Worm (Caenorhabditis elegans) whole organism, young adult: ENCODE results near the gene F54B3.1.

Experiments used
- F10E7.11 ChIP-seq: sonication (generic microtip); optimal IDR thresholded peaks from 2 replicates; lab custom pipeline; 2017; ENCODE audit warnings: mild to moderate bottlenecking, missing genetic modification characterization, moderate library complexity, missing compliant biosample characterization
- F22D6.2 ChIP-seq: sonication (generic microtip); optimal IDR thresholded peaks from 2 replicates; lab custom pipeline; 2016; ENCODE audit warnings: mild to moderate bottlenecking, missing genetic modification characterization, missing compliant biosample characterization
- F23B12.7 ChIP-seq: sonication (generic microtip); optimal IDR thresholded peaks from 2 replicates; lab custom pipeline; 2017; ENCODE audit warnings: missing genetic modification characterization, mild to moderate bottlenecking, missing compliant biosample characterization, antibody characterized with exemption, moderate library complexity; ENCODE audit not compliant: insufficient read depth
- F33H1.4 ChIP-seq: fragments of 200-800 bp; sonication (Bioruptor generic); IDR thresholded peaks from 2 replicates; pipeline ENCODE4 v1.3.6; 2022; ENCODE audit warnings: missing genetic modification reagents, missing genetic modification characterization, missing compliant biosample characterization
- F37B4.10 ChIP-seq: fragments of 200-800 bp; sonication (Bioruptor generic); IDR thresholded peaks from 2 replicates; pipeline ENCODE4 v1.3.6; 2022; ENCODE audit warnings: missing genetic modification characterization, missing compliant biosample characterization
- F49E8.2 ChIP-seq: sonication (generic microtip); optimal IDR thresholded peaks from 3 replicates; lab custom pipeline; 2017; ENCODE audit warnings: missing genetic modification characterization, mild to moderate bottlenecking, missing compliant biosample characterization, antibody characterized with exemption, moderate library complexity; ENCODE audit not compliant: insufficient read depth
- F57C9.4 ChIP-seq: sonication (generic microtip); optimal IDR thresholded peaks from 2 replicates; lab custom pipeline; 2017; ENCODE audit warnings: mild to moderate bottlenecking, missing genetic modification characterization, missing compliant biosample characterization
- K11D2.4 ChIP-seq: fragments of 200-800 bp; sonication (Bioruptor generic); IDR thresholded peaks from 2 replicates; pipeline ENCODE4 v1.3.6; 2022; ENCODE audit warnings: missing genetic modification reagents, missing genetic modification characterization, missing compliant biosample characterization
- T07F8.4 ChIP-seq: sonication (generic microtip); optimal IDR thresholded peaks from 2 replicates; lab custom pipeline; 2016; ENCODE audit warnings: mild to moderate bottlenecking, missing genetic modification characterization, moderate library complexity, missing compliant biosample characterization
- Y53G8AR.9 ChIP-seq: fragments of 200-800 bp; sonication (Bioruptor generic); conservative IDR thresholded peaks from 2 replicates; pipeline ENCODE4 v1.3.6; 2022; ENCODE audit warnings: missing genetic modification reagents, missing genetic modification characterization, missing compliant biosample characterization
- Y67H2A.10 ChIP-seq: fragments of 200-800 bp; sonication (Bioruptor generic); conservative IDR thresholded peaks from 2 replicates; pipeline ENCODE4 v1.3.6; 2022; ENCODE audit warnings: missing genetic modification reagents, missing genetic modification characterization, missing compliant biosample characterization
- ZK185.1 ChIP-seq: sonication (generic microtip); optimal IDR thresholded peaks from 2 replicates; lab custom pipeline; 2016; ENCODE audit warnings: mild to moderate bottlenecking, missing genetic modification characterization, missing compliant biosample characterization; ENCODE audit not compliant: poor library complexity, severe bottlenecking
- akir-1 ChIP-seq: fragments of 200-800 bp; sonication (Bioruptor generic); optimal IDR thresholded peaks from 2 replicates; lab custom pipeline; 2018; ENCODE audit warnings: mild to moderate bottlenecking, missing genetic modification characterization, moderate library complexity, missing compliant biosample characterization
- aptf-2 ChIP-seq: fragments of 200-800 bp; sonication (Bioruptor generic); conservative IDR thresholded peaks from 2 replicates; pipeline ENCODE4 v1.3.6; 2022; ENCODE audit warnings: missing genetic modification reagents, missing genetic modification characterization, missing compliant biosample characterization
- aptf-3 ChIP-seq: fragments of 200-800 bp; sonication (Bioruptor generic); IDR thresholded peaks from 2 replicates; pipeline ENCODE4 v1.3.6; 2022; ENCODE audit warnings: missing genetic modification characterization, missing compliant biosample characterization
- bed-1 ChIP-seq: fragments of 200-800 bp; sonication (Bioruptor generic); IDR thresholded peaks from 2 replicates; pipeline ENCODE4 v1.3.6; 2022; ENCODE audit warnings: missing genetic modification reagents, missing genetic modification characterization, missing compliant biosample characterization
- ccch-3 ChIP-seq: fragments of 200-800 bp; sonication (Bioruptor generic); optimal IDR thresholded peaks from 2 replicates; lab custom pipeline; 2018; ENCODE audit warnings: mild to moderate bottlenecking, missing genetic modification characterization, missing compliant biosample characterization
- cebp-1 ChIP-seq, 2 experiments: fragments of 200-800 bp in 1 of 2; sonication (Bioruptor generic) in 1 of 2; sonication (generic microtip) in 1 of 2; IDR thresholded peaks in 1 of 2; optimal IDR thresholded peaks in 1 of 2; 2 replicates each; pipeline versions ENCODE4 v1.3.6 to Lab custom; 2017 to 2022; ENCODE audit warnings: missing compliant biosample characterization in 2 of 2, missing genetic modification characterization in 2 of 2, mild to moderate bottlenecking in 1 of 2, missing genetic modification reagents in 1 of 2, moderate library complexity in 1 of 2
- ceh-100 ChIP-seq: fragments of 200-800 bp; sonication (Bioruptor generic); IDR thresholded peaks from 2 replicates; pipeline ENCODE4 v1.3.6; 2022; ENCODE audit warnings: missing genetic modification reagents, missing genetic modification characterization, missing compliant biosample characterization
- ceh-79 ChIP-seq: sonication (generic microtip); optimal IDR thresholded peaks from 2 replicates; lab custom pipeline; 2017; ENCODE audit warnings: mild to moderate bottlenecking, missing genetic modification characterization, missing compliant biosample characterization
- dpff-1 ChIP-seq: sonication (generic microtip); optimal IDR thresholded peaks from 2 replicates; lab custom pipeline; 2017; ENCODE audit warnings: mild to moderate bottlenecking, missing genetic modification characterization, missing compliant biosample characterization
- dpl-1 ChIP-seq: fragments of 150-350 bp; optimal IDR thresholded peaks from 2 replicates; lab custom pipeline; 2014; ENCODE audit warnings: missing biosample characterization, missing genetic modification reagents, missing genetic modification characterization
- hlh-12 ChIP-seq: sonication (generic microtip); optimal IDR thresholded peaks from 2 replicates; lab custom pipeline; 2016; ENCODE audit warnings: missing genetic modification characterization, missing compliant biosample characterization
- hlh-26 ChIP-seq: fragments of 200-800 bp; sonication (Bioruptor generic); conservative IDR thresholded peaks from 2 replicates; pipeline ENCODE4 v1.3.6; 2022; ENCODE audit warnings: missing genetic modification reagents, missing genetic modification characterization, missing compliant biosample characterization
- hrde-1 ChIP-seq: sonication (generic microtip); optimal IDR thresholded peaks from 2 replicates; lab custom pipeline; 2016; ENCODE audit warnings: missing genetic modification characterization, mild to moderate bottlenecking, missing compliant biosample characterization, moderate library complexity, missing genotype, missing genetic modification reagents, borderline replicate concordance
- let-526 ChIP-seq: fragments of 200-800 bp; sonication (Bioruptor generic); IDR thresholded peaks from 2 replicates; pipeline ENCODE4 v1.3.6; 2022; ENCODE audit warnings: missing genetic modification reagents, missing genetic modification characterization, missing compliant biosample characterization
- lin-35 ChIP-seq, 3 experiments: fragments of 150-350 bp in 2 of 3; sonication (generic microtip) in 1 of 3; optimal IDR thresholded peaks; 2 replicates each; lab custom pipeline; 2014 to 2018; ENCODE audit warnings: missing biosample characterization in 3 of 3, missing genetic modification characterization in 3 of 3, missing genetic modification reagents in 3 of 3
- lin-40 ChIP-seq: sonication (generic microtip); optimal IDR thresholded peaks from 2 replicates; lab custom pipeline; 2016; ENCODE audit warnings: missing genetic modification characterization, mild to moderate bottlenecking, missing compliant biosample characterization, missing genotype, missing genetic modification reagents
- lin-54 ChIP-seq: fragments of 200-800 bp; sonication (Bioruptor generic); optimal IDR thresholded peaks from 2 replicates; lab custom pipeline; 2018; ENCODE audit warnings: mild to moderate bottlenecking, missing genetic modification characterization, missing compliant biosample characterization
- madf-10 ChIP-seq: sonication (generic microtip); optimal IDR thresholded peaks from 2 replicates; lab custom pipeline; 2016; ENCODE audit warnings: mild to moderate bottlenecking, missing genetic modification characterization, missing compliant biosample characterization
- madf-3 ChIP-seq: fragments of 200-800 bp; sonication (Bioruptor generic); IDR thresholded peaks from 2 replicates; pipeline ENCODE4 v1.3.6; 2022; ENCODE audit warnings: missing genetic modification reagents, missing genetic modification characterization, missing compliant biosample characterization
- madf-6 ChIP-seq: fragments of 200-800 bp; sonication (Bioruptor generic); IDR thresholded peaks from 2 replicates; pipeline ENCODE4 v1.3.6; 2022; ENCODE audit warnings: missing genetic modification reagents, missing genetic modification characterization, missing compliant biosample characterization
- mxl-1 ChIP-seq: sonication (generic microtip); optimal IDR thresholded peaks from 2 replicates; lab custom pipeline; 2016; ENCODE audit warnings: missing genetic modification characterization, missing compliant biosample characterization
- nfya-1 ChIP-seq: sonication (generic microtip); optimal IDR thresholded peaks from 2 replicates; lab custom pipeline; 2017; ENCODE audit warnings: antibody characterized with exemption, missing compliant biosample characterization, missing genetic modification characterization, borderline replicate concordance; ENCODE audit not compliant: insufficient read depth
- nfyb-1 ChIP-seq: fragments of 200-800 bp; sonication (Bioruptor generic); IDR thresholded peaks from 2 replicates; pipeline ENCODE4 v1.3.6; 2022; ENCODE audit warnings: missing genetic modification reagents, missing genetic modification characterization, missing compliant biosample characterization
- nhr-80 ChIP-seq: sonication (generic microtip); optimal IDR thresholded peaks from 2 replicates; lab custom pipeline; 2016; ENCODE audit warnings: missing genetic modification characterization, missing compliant biosample characterization
- rec-8 ChIP-seq, 2 experiments: sonication (generic microtip); optimal IDR thresholded peaks; 2 replicates each; lab custom pipeline; 2016; ENCODE audit warnings: mild to moderate bottlenecking in 2 of 2, missing genetic modification characterization in 2 of 2, missing genetic modification reagents in 2 of 2, missing genotype in 2 of 2, missing biosample characterization in 1 of 2, missing compliant biosample characterization in 1 of 2, moderate library complexity in 1 of 2
- repo-1 ChIP-seq: sonication (generic microtip); optimal IDR thresholded peaks from 2 replicates; lab custom pipeline; 2017; ENCODE audit warnings: mild to moderate bottlenecking, missing genetic modification characterization, missing compliant biosample characterization
- rpc-1 ChIP-seq, 2 experiments: fragments of 150-350 bp in 1 of 2; sonication (generic microtip) in 1 of 2; optimal IDR thresholded peaks; 2 replicates each; lab custom pipeline; 2014 to 2018; ENCODE audit warnings: missing biosample characterization in 1 of 2, missing genetic modification characterization in 1 of 2, missing genetic modification reagents in 1 of 2, missing genotype in 1 of 2
- snpc-3.4 ChIP-seq: sonication (generic microtip); optimal IDR thresholded peaks from 2 replicates; lab custom pipeline; 2017; ENCODE audit warnings: missing genetic modification characterization, mild to moderate bottlenecking, missing compliant biosample characterization, antibody characterized with exemption, moderate library complexity, missing genotype, missing genetic modification reagents
- tbp1 ChIP-seq: fragments of 200-800 bp; sonication (Bioruptor generic); optimal IDR thresholded peaks from 2 replicates; lab custom pipeline; 2018; ENCODE audit warnings: mild to moderate bottlenecking, missing genetic modification characterization, missing compliant biosample characterization
- tbx-9 ChIP-seq: sonication (generic microtip); optimal IDR thresholded peaks from 2 replicates; lab custom pipeline; 2016; ENCODE audit warnings: borderline replicate concordance, missing genetic modification characterization, inconsistent platforms, missing compliant biosample characterization
- xnd-1 ChIP-seq: sonication (generic microtip); optimal IDR thresholded peaks from 2 replicates; lab custom pipeline; 2016; ENCODE audit warnings: missing genotype, missing genetic modification reagents, missing genetic modification characterization, missing compliant biosample characterization
- zim-3 ChIP-seq: sonication (generic microtip); optimal IDR thresholded peaks from 2 replicates; lab custom pipeline; 2017; ENCODE audit warnings: mild to moderate bottlenecking, missing genetic modification characterization, moderate library complexity, missing compliant biosample characterization
- ztf-22 ChIP-seq: fragments of 200-800 bp; sonication (Bioruptor generic); optimal IDR thresholded peaks from 2 replicates; lab custom pipeline; 2018; ENCODE audit warnings: mild to moderate bottlenecking, missing genetic modification characterization, moderate library complexity, missing compliant biosample characterization
- ztf-6 ChIP-seq: fragments of 200-800 bp; sonication (Bioruptor generic); IDR thresholded peaks from 2 replicates; pipeline ENCODE4 v1.3.6; 2022; ENCODE audit warnings: missing genetic modification reagents, missing genetic modification characterization, missing compliant biosample characterization

Gene F54B3.1

ce11 chrII:10302646-10303045 is 51.6 kb downstream of the F54B3.1 start, which contains the start of gene clpp-1 (continued):
- no peak for TF ChIP-seq cebp-1 (GFP tag; IDR thresholded peaks at IDR 0.05; lab: Robert Waterston, UW)
- TF ChIP-seq cebp-1 (tag; optimal IDR thresholded peaks at IDR 0.05; lab: Kevin White, UChicago) = no peak
- TF ChIP-seq F49E8.2 = no peak
- no peak for TF ChIP-seq ztf-22 (GFP tag; lab: Kevin White, UChicago)
- no peak for TF ChIP-seq ZK185.1 (tag; lab: Kevin White, UChicago)
- TF ChIP-seq ccch-3 (GFP tag; lab: Kevin White, UChicago) = no peak
- no peak for TF ChIP-seq akir-1 (GFP tag; lab: Kevin White, UChicago)
- TF ChIP-seq ceh-100 (GFP tag; lab: Robert Waterston, UW) = no peak
- TF ChIP-seq hlh-12 (tag; lab: Kevin White, UChicago) = no peak
- no peak for TF ChIP-seq madf-10
- no peak for TF ChIP-seq nfya-1
- no peak for TF ChIP-seq xnd-1 (tag; lab: Kevin White, UChicago)
- no peak for TF ChIP-seq dpl-1 (GFP tag; lab: Kevin White, UChicago)
- no peak for TF ChIP-seq F57C9.4 (tag; lab: Kevin White, UChicago)
- no peak for TF ChIP-seq F37B4.10 (GFP tag; lab: Robert Waterston, UW)
- no peak for TF ChIP-seq repo-1
- TF ChIP-seq ztf-6 (GFP tag; lab: Robert Waterston, UW) = no peak
- TF ChIP-seq hrde-1 (tag; lab: Kevin White, UChicago) = no peak
- no peak for TF ChIP-seq aptf-2 (GFP tag; lab: Robert Waterston, UW)
- no peak for TF ChIP-seq hlh-26 (GFP tag; lab: Robert Waterston, UW)
- TF ChIP-seq bed-1 (GFP tag; lab: Robert Waterston, UW) = 0 out of 2 replicates have a peak, but pooled peaks have one; percentile 7
- TF ChIP-seq nhr-80 = no peak
- TF ChIP-seq K11D2.4 (GFP tag; lab: Robert Waterston, UW) = 0 out of 2 replicates have a peak, but pooled peaks have one; percentile 14
- no peak for TF ChIP-seq mxl-1 (tag; lab: Kevin White, UChicago)
- TF ChIP-seq let-526 (GFP tag; lab: Robert Waterston, UW) = no peak
- no peak for TF ChIP-seq aptf-3 (GFP tag; lab: Robert Waterston, UW)
- peak; percentile 2 for TF ChIP-seq F10E7.11

- TF ChIP-seq F33H1.4 (GFP tag; lab: Robert Waterston, UW) = no peak
- TF ChIP-seq nhr-80 = peak; percentile 32
- peak; percentile 33 for TF ChIP-seq rpc-1 (optimal IDR thresholded peaks at IDR 0.05; lab: Kevin White, UChicago)
- TF ChIP-seq rpc-1 (tag; optimal IDR thresholded peaks at IDR 0.05; lab: Kevin White, UChicago) = no peak
- peak; percentile 64 for TF ChIP-seq madf-6 (GFP tag; lab: Robert Waterston, UW)
- TF ChIP-seq ceh-100 (GFP tag; lab: Robert Waterston, UW) = peak; percentile 70
- no peak for TF ChIP-seq tbx-9 (tag; lab: Kevin White, UChicago)
- TF ChIP-seq T07F8.4 (tag; lab: Kevin White, UChicago) = no peak
- TF ChIP-seq tbp1 (GFP tag; lab: Kevin White, UChicago) = peak; percentile 61
- TF ChIP-seq rec-8 (tag; optimal IDR thresholded peaks at IDR 0.05; lab: Kevin White, UChicago) = no peak
- TF ChIP-seq F49E8.2 = no peak
- TF ChIP-seq lin-54 (GFP tag; lab: Kevin White, UChicago) = peak; percentile 63
- TF ChIP-seq F22D6.2 (tag; lab: Kevin White, UChicago) = no peak
- peak; percentile 69 for TF ChIP-seq F23B12.7 (tag; lab: Kevin White, UChicago)
- no peak for TF ChIP-seq zim-3 (tag; lab: Kevin White, UChicago)
- TF ChIP-seq lin-40 (tag; lab: Kevin White, UChicago) = peak; percentile 44
- no peak for TF ChIP-seq ceh-79 (tag; lab: Kevin White, UChicago)
- TF ChIP-seq lin-35 (GFP tag; optimal IDR thresholded peaks at IDR 0.05; lab: Kevin White, UChicago) = peak in 1 of 3 experiments; percentile 26
- no peak for TF ChIP-seq dpff-1
- peak; percentile 46; the same call in 1 of the 2 replicates for TF ChIP-seq nfyb-1 (GFP tag; lab: Robert Waterston, UW)
- no peak for TF ChIP-seq madf-3
- no peak for TF ChIP-seq Y53G8AR.9 (GFP tag; lab: Robert Waterston, UW)
- peak; percentile 27 for TF ChIP-seq madf-10
- TF ChIP-seq Y67H2A.10 (GFP tag; lab: Robert Waterston, UW) = no peak
- peak; percentile 52 for TF ChIP-seq snpc-3.4 (tag; lab: Kevin White, UChicago)
Observed at ce11 chrII:10303663-10304115, 52.6 kb downstream of the F54B3.1 start, which contains the start of gene vha-9. TSS of gene vha-9 (minus strand) at chrII:10303713.
